Worm (Caenorhabditis elegans) whole organism, early embryonic: ENCODE measurements around the gene hch-1.

Source experiments
- B0310.2 ChIP-seq: sonication (generic microtip); optimal IDR thresholded peaks from 2 replicates; lab custom pipeline; 2016; ENCODE audit warnings: mild to moderate bottlenecking, missing genetic modification characterization, missing compliant biosample characterization
- F13C5.2 ChIP-seq: sonication (generic microtip); optimal IDR thresholded peaks from 2 replicates; lab custom pipeline; 2017; ENCODE audit warnings: mild to moderate bottlenecking, missing genetic modification characterization, inconsistent platforms, missing compliant biosample characterization
- aly-1 ChIP-seq: sonication (generic microtip); optimal IDR thresholded peaks from 2 replicates; lab custom pipeline; 2016; ENCODE audit warnings: missing genetic modification characterization, missing compliant biosample characterization
- ama-1 ChIP-seq: fragments of 150-350 bp; optimal IDR thresholded peaks from 2 replicates; lab custom pipeline; 2014
- ets-7 ChIP-seq: sonication (generic microtip); optimal IDR thresholded peaks from 2 replicates; lab custom pipeline; 2016; ENCODE audit warnings: missing genotype, missing genetic modification characterization, missing compliant biosample characterization
- hmbx-1 ChIP-seq: sonication (generic microtip); optimal IDR thresholded peaks from 2 replicates; lab custom pipeline; 2016; ENCODE audit warnings: mild to moderate bottlenecking, missing genetic modification characterization, missing compliant biosample characterization
- hnd-1 ChIP-seq: sonication (generic microtip); optimal IDR thresholded peaks from 2 replicates; lab custom pipeline; 2016; ENCODE audit warnings: missing genetic modification characterization, missing compliant biosample characterization
- scrt-1 ChIP-seq: fragments of 200-800 bp; sonication (Bioruptor generic); IDR thresholded peaks from 2 replicates; pipeline ENCODE4 v1.3.6; 2022; ENCODE audit warnings: missing genetic modification characterization, missing compliant biosample characterization
- sea-1 ChIP-seq: fragments of 200-800 bp; sonication (Bioruptor generic); conservative IDR thresholded peaks from 2 replicates; pipeline ENCODE4 v1.3.6; 2022; ENCODE audit warnings: missing genetic modification characterization, missing compliant biosample characterization
- tbx-11 ChIP-seq: fragments of 200-800 bp; sonication (Bioruptor generic); IDR thresholded peaks from 2 replicates; pipeline ENCODE4 v1.3.6; 2022; ENCODE audit warnings: missing genetic modification characterization, missing compliant biosample characterization
- tbx-37 ChIP-seq: fragments of 200-800 bp; sonication (Bioruptor generic); conservative IDR thresholded peaks from 2 replicates; pipeline ENCODE4 v1.3.6; 2022; ENCODE audit warnings: missing genetic modification reagents, missing genetic modification characterization, missing compliant biosample characterization

ce11 chrX:14709591-14709990 lies 9.8 kb upstream of the hch-1 start:
- TF ChIP-seq ama-1 (lab: Kevin White, UChicago) (no peak), hnd-1 (no peak), scrt-1 (GFP tag; lab: Robert Waterston, UW) (no peak), B0310.2 (tag; lab: Kevin White, UChicago) (no peak), F13C5.2 (no peak), tbx-11 (GFP tag; lab: Robert Waterston, UW) (no peak), ets-7 (tag; lab: Kevin White, UChicago) (no peak), hmbx-1 (tag; lab: Kevin White, UChicago) (no peak), sea-1 (no peak), tbx-37 (GFP tag; lab: Robert Waterston, UW) (no peak), aly-1 (no peak)
